Fruit fly (Drosophila melanogaster) whole organism, embryonic: ENCODE data around the gene Hacd2.

Experiments
- BtbVII ChIP-seq: fragments of 200-800 bp; sonication (Bioruptor generic); optimal IDR thresholded peaks from 3 replicates; lab custom pipeline; 2017; ENCODE audit warnings: missing biosample characterization, mild to moderate bottlenecking, missing genetic modification characterization
- Bteb2 ChIP-seq: fragments of 200-800 bp; sonication (Bioruptor generic); optimal IDR thresholded peaks from 2 replicates; lab custom pipeline; 2016; ENCODE audit warnings: missing biosample characterization, missing genetic modification characterization
- CG10209 ChIP-seq: fragments of 200-800 bp; sonication (Bioruptor generic); optimal IDR thresholded peaks from 3 replicates; lab custom pipeline; 2017; ENCODE audit warnings: missing biosample characterization, mild to moderate bottlenecking, missing genetic modification characterization, missing genetic modification reagents
- CG10274 ChIP-seq: fragments of 200-800 bp; sonication (Bioruptor generic); optimal IDR thresholded peaks from 3 replicates; lab custom pipeline; 2017; ENCODE audit warnings: missing biosample characterization, mild to moderate bottlenecking, missing genetic modification characterization
- CG10565 ChIP-seq: fragments of 200-800 bp; sonication (Bioruptor generic); optimal IDR thresholded peaks from 3 replicates; lab custom pipeline; 2016; ENCODE audit warnings: missing biosample characterization, mild to moderate bottlenecking, missing genetic modification characterization
- CG11696 ChIP-seq: fragments of 200-800 bp; sonication (Bioruptor generic); IDR thresholded peaks from 2 replicates; pipeline ENCODE4 v1.3.6; 2022; ENCODE audit warnings: missing biosample characterization, missing genetic modification characterization
- CG12104 ChIP-seq: fragments of 200-800 bp; sonication (Bioruptor generic); optimal IDR thresholded peaks from 3 replicates; lab custom pipeline; 2016; ENCODE audit warnings: missing biosample characterization, missing genetic modification characterization
- CG12219 ChIP-seq: fragments of 200-800 bp; sonication (Bioruptor generic); optimal IDR thresholded peaks from 3 replicates; lab custom pipeline; 2018; ENCODE audit warnings: missing biosample characterization, mild to moderate bottlenecking, missing genetic modification characterization
- CG13123 ChIP-seq: fragments of 200-800 bp; sonication (Bioruptor generic); optimal IDR thresholded peaks from 2 replicates; lab custom pipeline; 2016; ENCODE audit warnings: missing biosample characterization, missing genetic modification characterization
- CG14441 ChIP-seq: fragments of 200-800 bp; sonication (Bioruptor generic); IDR thresholded peaks from 2 replicates; pipeline ENCODE4 v1.3.6; 2022; ENCODE audit warnings: missing biosample characterization, missing genetic modification characterization
- CG14965 ChIP-seq: fragments of 200-800 bp; sonication (Bioruptor generic); optimal IDR thresholded peaks from 2 replicates; lab custom pipeline; 2016; ENCODE audit warnings: missing biosample characterization, missing genetic modification characterization, borderline replicate concordance
- CG15479 ChIP-seq: fragments of 200-800 bp; sonication (Bioruptor generic); optimal IDR thresholded peaks from 3 replicates; lab custom pipeline; 2019; ENCODE audit warnings: missing biosample characterization, mild to moderate bottlenecking, missing genetic modification characterization, moderate library complexity
- CG17359 ChIP-seq: fragments of 200-800 bp; sonication (Bioruptor generic); optimal IDR thresholded peaks from 3 replicates; lab custom pipeline; 2018; ENCODE audit warnings: missing biosample characterization, mild to moderate bottlenecking, missing genetic modification characterization, moderate library complexity
- CG18619 ChIP-seq: fragments of 200-800 bp; sonication (Bioruptor generic); optimal IDR thresholded peaks from 3 replicates; lab custom pipeline; 2017; ENCODE audit warnings: missing biosample characterization, mild to moderate bottlenecking, missing genetic modification characterization
- CG2120 ChIP-seq: fragments of 200-800 bp; sonication (Bioruptor generic); optimal IDR thresholded peaks from 3 replicates; lab custom pipeline; 2016; ENCODE audit warnings: missing biosample characterization, missing genetic modification characterization
- CG6683 ChIP-seq: fragments of 200-800 bp; sonication (Bioruptor generic); optimal IDR thresholded peaks from 2 replicates; lab custom pipeline; 2017; ENCODE audit warnings: missing biosample characterization, mild to moderate bottlenecking, missing genetic modification characterization, missing genetic modification reagents
- CG6854 ChIP-seq: fragments of 200-800 bp; sonication (Bioruptor generic); optimal IDR thresholded peaks from 3 replicates; lab custom pipeline; 2017; ENCODE audit warnings: missing biosample characterization, mild to moderate bottlenecking, missing genetic modification characterization
- CG7987 ChIP-seq: fragments of 200-800 bp; sonication (Bioruptor generic); optimal IDR thresholded peaks from 2 replicates; lab custom pipeline; 2018; ENCODE audit warnings: missing biosample characterization, mild to moderate bottlenecking, missing genetic modification characterization, moderate library complexity
- CG9437 ChIP-seq: fragments of 200-800 bp; sonication (Bioruptor generic); optimal IDR thresholded peaks from 2 replicates; lab custom pipeline; 2018; ENCODE audit warnings: missing biosample characterization, mild to moderate bottlenecking, missing genetic modification characterization
- CTCF ChIP-seq: fragments of 200-800 bp; sonication (Bioruptor generic); optimal IDR thresholded peaks from 2 replicates; lab custom pipeline; 2017; ENCODE audit warnings: missing biosample characterization, mild to moderate bottlenecking, missing genetic modification characterization, moderate library complexity
- CrebB ChIP-seq: fragments of 200-800 bp; sonication (Bioruptor generic); optimal IDR thresholded peaks from 3 replicates; lab custom pipeline; 2018; ENCODE audit warnings: missing biosample characterization, mild to moderate bottlenecking, missing genetic modification characterization
- Dll ChIP-seq: fragments of 200-800 bp; sonication (Bioruptor generic); IDR thresholded peaks from 4 replicates; pipeline ENCODE4 v1.3.6; 2022; ENCODE audit warnings: missing biosample characterization, missing genetic modification characterization; ENCODE audit not compliant: partially characterized antibody
- Fer1 ChIP-seq: fragments of 200-800 bp; sonication (Bioruptor generic); optimal IDR thresholded peaks from 2 replicates; lab custom pipeline; 2017; ENCODE audit warnings: missing biosample characterization, mild to moderate bottlenecking, missing genetic modification characterization
- Fer2 ChIP-seq: fragments of 200-800 bp; sonication (Bioruptor generic); optimal IDR thresholded peaks from 2 replicates; lab custom pipeline; 2018; ENCODE audit warnings: missing biosample characterization, mild to moderate bottlenecking, missing genetic modification characterization, moderate library complexity
- Fer3 ChIP-seq: fragments of 200-800 bp; sonication (Bioruptor generic); optimal IDR thresholded peaks from 2 replicates; lab custom pipeline; 2018; ENCODE audit warnings: missing biosample characterization, mild to moderate bottlenecking, missing genetic modification characterization, moderate library complexity
- GATAe ChIP-seq: fragments of 200-800 bp; sonication (Bioruptor generic); conservative IDR thresholded peaks from 2 replicates; pipeline ENCODE4 v1.3.6; 2022; ENCODE audit warnings: missing biosample characterization, missing genetic modification characterization
- Hr51 ChIP-seq, 2 experiments: fragments of 200-800 bp; sonication (Bioruptor generic); optimal IDR thresholded peaks; 2 replicates in 1 of 2; 3 replicates in 1 of 2; lab custom pipeline; 2016 to 2018; ENCODE audit warnings: missing biosample characterization in 2 of 2, missing genetic modification characterization in 2 of 2, mild to moderate bottlenecking in 1 of 2, moderate library complexity in 1 of 2
- NFAT ChIP-seq: fragments of 200-800 bp; sonication (Bioruptor generic); IDR thresholded peaks from 2 replicates; pipeline ENCODE4 v1.3.6; 2022; ENCODE audit warnings: missing biosample characterization, missing genetic modification characterization
- PHDP ChIP-seq: fragments of 200-800 bp; sonication (Bioruptor generic); optimal IDR thresholded peaks from 3 replicates; lab custom pipeline; 2018; ENCODE audit warnings: missing biosample characterization, mild to moderate bottlenecking, missing genetic modification characterization, moderate library complexity
- Rfx ChIP-seq: fragments of 200-800 bp; sonication (Bioruptor generic); IDR thresholded peaks from 2 replicates; pipeline ENCODE4 v1.3.6; 2022; ENCODE audit warnings: missing biosample characterization, missing genetic modification characterization
- Side ChIP-seq: fragments of 200-800 bp; sonication (Bioruptor generic); optimal IDR thresholded peaks from 2 replicates; lab custom pipeline; 2016; ENCODE audit warnings: missing biosample characterization, missing genetic modification characterization
- Sox102F ChIP-seq: fragments of 200-800 bp; sonication (Bioruptor generic); optimal IDR thresholded peaks from 2 replicates; lab custom pipeline; 2018; ENCODE audit warnings: missing biosample characterization, mild to moderate bottlenecking, missing genetic modification characterization, moderate library complexity
- ase ChIP-seq: fragments of 200-800 bp; sonication (Bioruptor generic); IDR thresholded peaks from 3 replicates; pipeline ENCODE4 v1.3.6; 2022; ENCODE audit warnings: missing biosample characterization, missing genetic modification characterization
- ash1 ChIP-seq: fragments of 200-800 bp; sonication (Bioruptor generic); optimal IDR thresholded peaks from 2 replicates; lab custom pipeline; 2018; ENCODE audit warnings: missing biosample characterization, mild to moderate bottlenecking, missing genetic modification characterization
- chinmo ChIP-seq: fragments of 200-800 bp; sonication (Bioruptor generic); IDR thresholded peaks from 4 replicates; pipeline ENCODE4 v1.3.6; 2022; ENCODE audit warnings: missing biosample characterization, missing genetic modification characterization; ENCODE audit not compliant: partially characterized antibody
- ci ChIP-seq: fragments of 200-800 bp; sonication (Bioruptor generic); IDR thresholded peaks from 3 replicates; pipeline ENCODE4 v1.3.6; 2022; ENCODE audit warnings: missing biosample characterization, missing genetic modification characterization
- exex ChIP-seq: fragments of 200-800 bp; sonication (Bioruptor generic); optimal IDR thresholded peaks from 4 replicates; lab custom pipeline; 2018; ENCODE audit warnings: missing biosample characterization, mild to moderate bottlenecking, missing genetic modification characterization, moderate library complexity
- fd64A ChIP-seq: fragments of 200-800 bp; sonication (Bioruptor generic); optimal IDR thresholded peaks from 3 replicates; lab custom pipeline; 2018; ENCODE audit warnings: missing biosample characterization, mild to moderate bottlenecking, missing genetic modification characterization
- gro ChIP-seq: fragments of 200-800 bp; sonication (Bioruptor generic); optimal IDR thresholded peaks from 2 replicates; lab custom pipeline; 2016; ENCODE audit warnings: missing biosample characterization, missing genetic modification characterization
- inv ChIP-seq: fragments of 200-800 bp; sonication (Bioruptor generic); IDR thresholded peaks from 2 replicates; pipeline ENCODE4 v1.3.6; 2022; ENCODE audit warnings: missing biosample characterization, missing genetic modification characterization; ENCODE audit not compliant: partially characterized antibody
- lab ChIP-seq: fragments of 200-800 bp; sonication (Bioruptor generic); optimal IDR thresholded peaks from 3 replicates; lab custom pipeline; 2017; ENCODE audit warnings: missing biosample characterization, missing genetic modification characterization, mild to moderate bottlenecking, moderate library complexity, missing genetic modification reagents
- mirr ChIP-seq: fragments of 200-800 bp; sonication (Bioruptor generic); optimal IDR thresholded peaks from 3 replicates; lab custom pipeline; 2018; ENCODE audit warnings: missing biosample characterization, mild to moderate bottlenecking, missing genetic modification characterization
- nau ChIP-seq: fragments of 200-800 bp; sonication (Bioruptor generic); optimal IDR thresholded peaks from 3 replicates; lab custom pipeline; 2017; ENCODE audit warnings: missing biosample characterization, mild to moderate bottlenecking, missing genetic modification characterization, missing genetic modification reagents
- pb ChIP-seq: fragments of 200-800 bp; sonication (Bioruptor generic); optimal IDR thresholded peaks from 3 replicates; lab custom pipeline; 2016; ENCODE audit warnings: missing biosample characterization, missing genetic modification characterization
- sens-2 ChIP-seq: fragments of 200-800 bp; sonication (Bioruptor generic); IDR thresholded peaks from 2 replicates; pipeline ENCODE4 v1.3.6; 2022; ENCODE audit warnings: missing biosample characterization, missing genetic modification characterization
- unpg ChIP-seq: fragments of 200-800 bp; sonication (Bioruptor generic); optimal IDR thresholded peaks from 3 replicates; lab custom pipeline; 2018; ENCODE audit warnings: missing biosample characterization, mild to moderate bottlenecking, missing genetic modification characterization, moderate library complexity
- wek ChIP-seq: fragments of 200-800 bp; sonication (Bioruptor generic); optimal IDR thresholded peaks from 3 replicates; lab custom pipeline; 2018; ENCODE audit warnings: missing biosample characterization, mild to moderate bottlenecking, missing genetic modification characterization, moderate library complexity
- yki ChIP-seq: fragments of >200 bp; optimal IDR thresholded peaks from 3 replicates; lab custom pipeline; 2018

The Hacd2 gene

DNA sequence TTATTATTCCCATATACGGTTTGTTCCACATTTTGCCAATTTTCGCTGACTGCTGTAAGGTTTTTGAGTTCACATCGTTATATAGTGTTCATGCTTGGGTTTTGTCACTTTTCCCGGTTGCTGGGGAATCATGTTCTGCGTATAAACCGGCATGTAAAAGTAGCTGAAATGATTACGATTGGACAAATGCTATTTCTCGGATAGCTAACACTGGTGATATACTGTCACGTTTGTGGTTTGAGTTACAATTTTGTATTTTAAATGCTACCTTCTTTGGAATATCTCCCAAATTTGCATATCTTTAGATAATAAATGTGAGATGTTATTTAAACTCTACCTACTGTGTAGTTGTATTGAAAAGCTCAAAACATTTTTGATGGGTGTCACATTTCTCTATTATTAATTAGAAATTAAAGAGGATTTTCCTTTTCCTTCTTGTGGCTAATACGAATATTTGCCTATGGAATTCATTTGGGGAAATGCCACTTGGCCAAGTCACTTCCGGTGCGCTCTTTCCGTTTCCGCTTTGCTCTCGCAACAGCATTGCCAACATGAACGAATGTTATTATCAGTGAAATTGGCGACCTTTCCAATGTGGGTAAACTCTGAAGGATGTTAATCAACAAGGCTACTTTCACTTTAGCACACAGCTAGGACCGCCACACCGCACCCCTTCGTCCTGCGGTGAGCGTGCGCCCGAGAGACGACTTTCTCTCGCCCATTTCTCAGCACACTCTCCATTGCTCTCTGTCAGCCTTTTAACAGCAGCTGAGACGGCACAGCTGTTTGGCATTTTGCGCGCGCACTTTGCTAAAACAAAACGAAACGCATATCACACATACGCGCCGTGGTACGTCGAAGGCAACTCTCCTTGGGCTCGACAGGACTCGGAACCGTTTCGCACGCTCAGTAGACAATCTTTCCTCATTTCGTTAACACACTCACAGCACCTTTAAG, 30.6 kb downstream of the Hacd2 start, which contains the start of the genes CG16956, CG42784 and CG43850 (continued):
- TF ChIP-seq inv (GFP tag; lab: Robert Waterston, UW) (no peak), PHDP (tag; lab: Kevin White, UChicago) (peak; percentile 66), CG12219 (GFP tag; lab: Kevin White, UChicago) (peak; percentile 75), CG11696 (0 out of 2 replicates have a peak, but pooled peaks have one; percentile 20), CG15479 (GFP tag; lab: Kevin White, UChicago) (no peak), fd64A (peak; percentile 17), chinmo (GFP tag; lab: Robert Waterston, UW) (no peak), Rfx (GFP tag; lab: Robert Waterston, UW) (peak; percentile 69), NFAT (peak; percentile 33; the same call in 1 of the 2 replicates), Bteb2 (GFP tag; lab: Kevin White, UChicago) (no peak), GATAe (GFP tag; lab: Robert Waterston, UW) (no peak), sens-2 (GFP tag; lab: Robert Waterston, UW) (peak; percentile 20; the same call in 1 of the 2 replicates), ase (GFP tag; lab: Robert Waterston, UW) (0 out of 3 replicates have a peak, but pooled peaks have one; percentile 7), Side (GFP tag; lab: Kevin White, UChicago) (peak; percentile 28), nau (GFP tag; lab: Kevin White, UChicago) (peak; percentile 65), CG7987 (GFP tag; lab: Kevin White, UChicago) (peak; percentile 86), CG6854 (GFP tag; lab: Kevin White, UChicago) (peak; percentile 84), Sox102F (GFP tag; lab: Kevin White, UChicago) (peak; percentile 18), ci (GFP tag; lab: Robert Waterston, UW) (peak; percentile 85), CG13123 (GFP tag; lab: Kevin White, UChicago) (no peak), CG10274 (GFP tag; lab: Kevin White, UChicago) (peak; percentile 23), yki (lab: Kevin White, UChicago) (no peak), CrebB (tag; lab: Kevin White, UChicago) (peak; percentile 85), CG10209 (GFP tag; lab: Kevin White, UChicago) (peak; percentile 45), BtbVII (GFP tag; lab: Kevin White, UChicago) (peak; percentile 81), lab (GFP tag; lab: Kevin White, UChicago) (peak; percentile 94), CG18619 (GFP tag; lab: Kevin White, UChicago) (peak; percentile 69), Fer2 (tag; lab: Kevin White, UChicago) (peak; percentile 46), CG10565 (no peak), gro (peak; percentile 5), CG2120 (GFP tag; lab: Kevin White, UChicago) (no peak), exex (tag; lab: Kevin White, UChicago) (peak; percentile 48), CG9437 (peak; percentile 30), mirr (GFP tag; lab: Kevin White, UChicago) (peak; percentile 85), Dll (GFP tag; lab: Robert Waterston, UW) (no peak), Fer3 (tag; lab: Kevin White, UChicago) (peak; percentile 75), CG14965 (GFP tag; lab: Kevin White, UChicago) (no peak), wek (GFP tag; lab: Kevin White, UChicago) (peak; percentile 80), ash1 (peak; percentile 24), pb (no peak), Hr51 (GFP tag; optimal IDR thresholded peaks at IDR 0.05; lab: Kevin White, UChicago) (peak in 1 of 2 experiments; percentile 69), CG17359 (tag; lab: Kevin White, UChicago) (no peak), unpg (peak; percentile 67), CG6683 (GFP tag; lab: Kevin White, UChicago) (peak; percentile 63), CTCF (GFP tag; lab: Kevin White, UChicago) (peak; percentile 7), CG12104 (GFP tag; lab: Kevin White, UChicago) (peak; percentile 30), Fer1 (GFP tag; lab: Kevin White, UChicago) (peak; percentile 92), CG14441 (GFP tag; lab: Robert Waterston, UW) (0 out of 2 replicates have a peak, but pooled peaks have one; percentile 11)
